Fruit fly (Drosophila melanogaster) whole organism, embryonic: ENCODE results near the gene CG34267.
A peak's percentile ranks its signal among the peaks of the same experiment; 100 is the strongest.

Experiments
- Atf6 ChIP-seq: fragments of 200-800 bp; sonication (Bioruptor generic); IDR thresholded peaks from 2 replicates; pipeline ENCODE4 v1.3.6; 2022; ENCODE audit warnings: missing biosample characterization, missing genetic modification characterization
- Blimp-1 ChIP-seq: fragments of 200-800 bp; sonication (Bioruptor generic); optimal IDR thresholded peaks from 3 replicates; lab custom pipeline; 2018; ENCODE audit warnings: missing biosample characterization, missing genetic modification characterization, mild to moderate bottlenecking, moderate library complexity, missing genetic modification reagents
- CG11085 ChIP-seq: fragments of 200-800 bp; sonication (Bioruptor generic); IDR thresholded peaks from 2 replicates; pipeline ENCODE4 v1.3.6; 2022; ENCODE audit warnings: missing biosample characterization, missing genetic modification characterization
- CG11723 ChIP-seq: fragments of 200-800 bp; sonication (Bioruptor generic); optimal IDR thresholded peaks from 2 replicates; lab custom pipeline; 2017; ENCODE audit warnings: missing biosample characterization, mild to moderate bottlenecking, missing genetic modification characterization
- CG12236 ChIP-seq: fragments of 200-800 bp; sonication (Bioruptor generic); optimal IDR thresholded peaks from 2 replicates; lab custom pipeline; 2016; ENCODE audit warnings: missing biosample characterization, missing genetic modification characterization
- CG16863 ChIP-seq: fragments of 200-800 bp; sonication (Bioruptor generic); optimal IDR thresholded peaks from 3 replicates; lab custom pipeline; 2016; ENCODE audit warnings: missing biosample characterization, missing genetic modification characterization
- CG17328 ChIP-seq: fragments of 200-800 bp; sonication (Bioruptor generic); IDR thresholded peaks from 2 replicates; pipeline ENCODE4 v1.3.6; 2022; ENCODE audit warnings: missing biosample characterization, missing genetic modification characterization
- CG31441 ChIP-seq: fragments of 200-800 bp; sonication (Bioruptor generic); IDR thresholded peaks from 2 replicates; pipeline ENCODE4 v1.3.6; 2022; ENCODE audit warnings: missing biosample characterization, missing genetic modification characterization
- CG32772 ChIP-seq: fragments of 200-800 bp; sonication (Bioruptor generic); IDR thresholded peaks from 2 replicates; pipeline ENCODE4 v1.3.6; 2022; ENCODE audit warnings: missing biosample characterization, missing genetic modification characterization
- CG3838 ChIP-seq: fragments of 200-800 bp; sonication (Bioruptor generic); optimal IDR thresholded peaks from 3 replicates; lab custom pipeline; 2016; ENCODE audit warnings: missing biosample characterization, missing genetic modification characterization
- CG42726 ChIP-seq: fragments of 200-800 bp; sonication (Bioruptor generic); IDR thresholded peaks from 2 replicates; pipeline ENCODE4 v1.3.6; 2022; ENCODE audit warnings: missing biosample characterization, missing genetic modification characterization; ENCODE audit not compliant: partially characterized antibody
- CG4360 ChIP-seq: fragments of 200-800 bp; sonication (Bioruptor generic); IDR thresholded peaks from 2 replicates; pipeline ENCODE4 v1.3.6; 2022; ENCODE audit warnings: missing biosample characterization, missing genetic modification characterization
- CG4707 ChIP-seq: fragments of 200-800 bp; sonication (Bioruptor generic); optimal IDR thresholded peaks from 2 replicates; lab custom pipeline; 2018; ENCODE audit warnings: missing biosample characterization, mild to moderate bottlenecking, missing genetic modification characterization, moderate library complexity
- CG6683 ChIP-seq: fragments of 200-800 bp; sonication (Bioruptor generic); optimal IDR thresholded peaks from 2 replicates; lab custom pipeline; 2017; ENCODE audit warnings: missing biosample characterization, mild to moderate bottlenecking, missing genetic modification characterization, missing genetic modification reagents
- CG7271 ChIP-seq: fragments of 200-800 bp; sonication (Bioruptor generic); optimal IDR thresholded peaks from 2 replicates; lab custom pipeline; 2018; ENCODE audit warnings: missing biosample characterization, mild to moderate bottlenecking, missing genetic modification characterization, moderate library complexity
- CG8089 ChIP-seq: fragments of 200-800 bp; sonication (Bioruptor generic); optimal IDR thresholded peaks from 3 replicates; lab custom pipeline; 2016; ENCODE audit warnings: missing biosample characterization, missing genetic modification characterization
- CkIIα-i1 ChIP-seq: fragments of 200-800 bp; sonication (Bioruptor generic); IDR thresholded peaks from 2 replicates; pipeline ENCODE4 v1.3.6; 2022; ENCODE audit warnings: missing biosample characterization, missing genetic modification characterization
- CoRest ChIP-seq: fragments of 200-800 bp; sonication (Bioruptor generic); optimal IDR thresholded peaks from 3 replicates; lab custom pipeline; 2018; ENCODE audit warnings: missing biosample characterization, mild to moderate bottlenecking, missing genetic modification characterization, moderate library complexity
- Dad ChIP-seq: fragments of 200-800 bp; sonication (Bioruptor generic); optimal IDR thresholded peaks from 3 replicates; lab custom pipeline; 2016; ENCODE audit warnings: missing biosample characterization, missing genetic modification characterization
- H2.0 ChIP-seq: fragments of 200-800 bp; sonication (Bioruptor generic); IDR thresholded peaks from 2 replicates; pipeline ENCODE4 v1.3.6; 2022; ENCODE audit warnings: missing biosample characterization, missing genetic modification characterization
- Meics ChIP-seq: fragments of 200-800 bp; sonication (Bioruptor generic); optimal IDR thresholded peaks from 2 replicates; lab custom pipeline; 2017; ENCODE audit warnings: missing biosample characterization, mild to moderate bottlenecking, missing genetic modification characterization
- Nf-YB ChIP-seq: fragments of 200-800 bp; sonication (Bioruptor generic); optimal IDR thresholded peaks from 3 replicates; lab custom pipeline; 2019; ENCODE audit warnings: missing biosample characterization, mild to moderate bottlenecking, missing genetic modification characterization, moderate library complexity
- Oli ChIP-seq: fragments of 200-800 bp; sonication (Bioruptor generic); optimal IDR thresholded peaks from 2 replicates; lab custom pipeline; 2018; ENCODE audit warnings: missing biosample characterization, mild to moderate bottlenecking, missing genetic modification characterization, moderate library complexity
- Pdp1 ChIP-seq, 2 experiments: fragments of 200-800 bp; sonication (Bioruptor generic); optimal IDR thresholded peaks; 3 replicates each; lab custom pipeline; 2016; ENCODE audit warnings: missing biosample characterization in 2 of 2, missing genetic modification characterization in 2 of 2, mild to moderate bottlenecking in 1 of 2, moderate library complexity in 1 of 2
- Ravus ChIP-seq: fragments of 200-800 bp; sonication (Bioruptor generic); IDR thresholded peaks from 2 replicates; pipeline ENCODE4 v1.3.6; 2022; ENCODE audit warnings: missing biosample characterization, missing genetic modification characterization
- Sin3A ChIP-seq: fragments of >200 bp; optimal IDR thresholded peaks from 2 replicates; lab custom pipeline; 2018
- Sox100B ChIP-seq: fragments of 200-800 bp; sonication (Bioruptor generic); optimal IDR thresholded peaks from 3 replicates; lab custom pipeline; 2018; ENCODE audit warnings: missing biosample characterization, mild to moderate bottlenecking, missing genetic modification characterization
- ab ChIP-seq: fragments of 200-800 bp; sonication (Bioruptor generic); optimal IDR thresholded peaks from 2 replicates; lab custom pipeline; 2016; ENCODE audit warnings: missing biosample characterization, missing genetic modification characterization
- crc ChIP-seq: fragments of 200-800 bp; sonication (Bioruptor generic); optimal IDR thresholded peaks from 2 replicates; lab custom pipeline; 2016; ENCODE audit warnings: missing biosample characterization, missing genetic modification characterization
- crp ChIP-seq, 2 experiments: fragments of 200-800 bp; sonication (Bioruptor generic); optimal IDR thresholded peaks; 2 replicates in 1 of 2; 3 replicates in 1 of 2; lab custom pipeline; 2017; ENCODE audit warnings: missing biosample characterization in 2 of 2, missing genetic modification characterization in 2 of 2, mild to moderate bottlenecking in 1 of 2, moderate library complexity in 1 of 2
- cwo ChIP-seq: fragments of 200-800 bp; sonication (Bioruptor generic); optimal IDR thresholded peaks from 3 replicates; lab custom pipeline; 2017; ENCODE audit warnings: missing biosample characterization, missing genetic modification characterization, mild to moderate bottlenecking, moderate library complexity, missing genetic modification reagents
- exex ChIP-seq: fragments of 200-800 bp; sonication (Bioruptor generic); optimal IDR thresholded peaks from 4 replicates; lab custom pipeline; 2018; ENCODE audit warnings: missing biosample characterization, mild to moderate bottlenecking, missing genetic modification characterization, moderate library complexity
- fd102C ChIP-seq: fragments of 200-800 bp; sonication (Bioruptor generic); optimal IDR thresholded peaks from 2 replicates; lab custom pipeline; 2018; ENCODE audit warnings: missing biosample characterization, mild to moderate bottlenecking, missing genetic modification characterization, moderate library complexity
- h ChIP-seq: fragments of >200 bp; optimal IDR thresholded peaks from 2 replicates; lab custom pipeline; 2017
- ham ChIP-seq: fragments of 200-800 bp; sonication (Bioruptor generic); IDR thresholded peaks from 2 replicates; pipeline ENCODE4 v1.3.6; 2022; ENCODE audit warnings: missing biosample characterization, missing genetic modification characterization
- her ChIP-seq: fragments of 200-800 bp; sonication (Bioruptor generic); optimal IDR thresholded peaks from 2 replicates; lab custom pipeline; 2016; ENCODE audit warnings: missing biosample characterization, missing genetic modification characterization
- nau ChIP-seq: fragments of 200-800 bp; sonication (Bioruptor generic); optimal IDR thresholded peaks from 3 replicates; lab custom pipeline; 2017; ENCODE audit warnings: missing biosample characterization, mild to moderate bottlenecking, missing genetic modification characterization, missing genetic modification reagents
- pfk ChIP-seq: fragments of 200-800 bp; sonication (Bioruptor generic); optimal IDR thresholded peaks from 2 replicates; lab custom pipeline; 2018; ENCODE audit warnings: missing biosample characterization, mild to moderate bottlenecking, missing genetic modification characterization, moderate library complexity
- pho ChIP-seq: fragments of 200-800 bp; sonication (Bioruptor generic); optimal IDR thresholded peaks from 2 replicates; lab custom pipeline; 2016; ENCODE audit warnings: missing biosample characterization, missing genetic modification characterization
- ranshi ChIP-seq: fragments of 200-800 bp; sonication (Bioruptor generic); IDR thresholded peaks from 2 replicates; pipeline ENCODE4 v1.3.6; 2022; ENCODE audit warnings: missing biosample characterization, missing genetic modification characterization
- repo ChIP-seq: fragments of 200-800 bp; sonication (Bioruptor generic); optimal IDR thresholded peaks from 2 replicates; lab custom pipeline; 2016; ENCODE audit warnings: missing biosample characterization, missing genetic modification characterization
- run ChIP-seq: fragments of 200-800 bp; sonication (Bioruptor generic); optimal IDR thresholded peaks from 3 replicates; lab custom pipeline; 2018; ENCODE audit warnings: missing biosample characterization, mild to moderate bottlenecking, missing genetic modification characterization
- scrt ChIP-seq: fragments of 200-800 bp; sonication (Bioruptor generic); optimal IDR thresholded peaks from 2 replicates; lab custom pipeline; 2018; ENCODE audit warnings: missing biosample characterization, mild to moderate bottlenecking, missing genetic modification characterization, moderate library complexity
- slou ChIP-seq: fragments of 200-800 bp; sonication (Bioruptor generic); optimal IDR thresholded peaks from 3 replicates; lab custom pipeline; 2016; ENCODE audit warnings: missing biosample characterization, missing genetic modification characterization
- slp2 ChIP-seq: fragments of 200-800 bp; sonication (Bioruptor generic); optimal IDR thresholded peaks from 2 replicates; lab custom pipeline; 2016; ENCODE audit warnings: missing biosample characterization, missing genetic modification characterization
- tna ChIP-seq: fragments of 200-800 bp; sonication (Bioruptor generic); IDR thresholded peaks from 2 replicates; pipeline ENCODE4 v1.3.6; 2022; ENCODE audit warnings: missing biosample characterization, missing genetic modification characterization; ENCODE audit not compliant: partially characterized antibody
- vfl ChIP-seq: fragments of 200-800 bp; sonication (Bioruptor generic); optimal IDR thresholded peaks from 2 replicates; lab custom pipeline; 2016; ENCODE audit warnings: missing biosample characterization, missing genetic modification characterization
- vvl ChIP-seq: fragments of 200-800 bp; sonication (Bioruptor generic); IDR thresholded peaks from 2 replicates; pipeline ENCODE4 v1.3.6; 2022; ENCODE audit warnings: missing biosample characterization, missing genetic modification characterization
- zf30C ChIP-seq: fragments of 200-800 bp; sonication (Bioruptor generic); optimal IDR thresholded peaks from 3 replicates; lab custom pipeline; 2018; ENCODE audit warnings: missing biosample characterization, mild to moderate bottlenecking, missing genetic modification characterization

Gene CG34267

dm6 chr3L:542863-543635 is 42.8 kb upstream of the CG34267 start, which contains the start of the genes Cypl and Hipk (continued):
- TF ChIP-seq CG7271 (tag; lab: Kevin White, UChicago) (no peak), exex (tag; lab: Kevin White, UChicago) (peak; percentile 52), Sox100B (no peak), Sin3A (lab: Kevin White, UChicago) (peak; percentile 62), run (tag; lab: Kevin White, UChicago) (no peak), CG11723 (GFP tag; lab: Kevin White, UChicago) (peak; percentile 27), slou (GFP tag; lab: Kevin White, UChicago) (no peak), crc (GFP tag; lab: Kevin White, UChicago) (no peak), CG6683 (GFP tag; lab: Kevin White, UChicago) (peak; percentile 35), CG8089 (GFP tag; lab: Kevin White, UChicago) (peak; percentile 27), CG4707 (GFP tag; lab: Kevin White, UChicago) (no peak), scrt (peak; percentile 51), Dad (GFP tag; lab: Kevin White, UChicago) (peak; percentile 42), CG32772 (GFP tag; lab: Robert Waterston, UW) (peak; percentile 54), Atf6 (GFP tag; lab: Robert Waterston, UW) (peak; percentile 44; the same call in 1 of the 2 replicates), CG16863 (GFP tag; lab: Kevin White, UChicago) (peak; percentile 18), vvl (GFP tag; lab: Robert Waterston, UW) (no peak), pfk (GFP tag; lab: Kevin White, UChicago) (no peak), CkIIα-i1 (no peak), CoRest (tag; lab: Kevin White, UChicago) (peak; percentile 11), CG11085 (GFP tag; lab: Robert Waterston, UW) (no peak), ranshi (GFP tag; lab: Robert Waterston, UW) (no peak), fd102C (GFP tag; lab: Kevin White, UChicago) (no peak), ab (GFP tag; lab: Kevin White, UChicago) (no peak), pho (peak; percentile 15), Meics (GFP tag; lab: Kevin White, UChicago) (peak; percentile 26), Ravus (GFP tag; lab: Robert Waterston, UW) (no peak), nau (GFP tag; lab: Kevin White, UChicago) (peak; percentile 32), CG3838 (GFP tag; lab: Kevin White, UChicago) (peak; percentile 33), h (lab: Kevin White, UChicago) (no peak), Oli (tag; lab: Kevin White, UChicago) (no peak), CG31441 (GFP tag; lab: Robert Waterston, UW) (0 out of 2 replicates have a peak, but pooled peaks have one; percentile 25), CG4360 (GFP tag; lab: Robert Waterston, UW) (0 out of 2 replicates have a peak, but pooled peaks have one; percentile 41), repo (GFP tag; lab: Kevin White, UChicago) (peak; percentile 45), her (GFP tag; lab: Kevin White, UChicago) (peak; percentile 16), vfl (GFP tag; lab: Kevin White, UChicago) (peak; percentile 46), slp2 (no peak), H2.0 (GFP tag; lab: Robert Waterston, UW) (no peak), Blimp-1 (no peak), cwo (GFP tag; lab: Kevin White, UChicago) (no peak), CG17328 (GFP tag; lab: Robert Waterston, UW) (0 out of 2 replicates have a peak, but pooled peaks have one; percentile 16), tna (GFP tag; lab: Robert Waterston, UW) (no peak), crp (GFP tag; optimal IDR thresholded peaks at IDR 0.05; lab: Kevin White, UChicago) (no peak), ham (GFP tag; lab: Robert Waterston, UW) (no peak), Nf-YB (GFP tag; lab: Kevin White, UChicago) (peak; percentile 37), CG42726 (GFP tag; lab: Robert Waterston, UW) (peak; percentile 28; the same call in 1 of the 2 replicates), CG12236 (GFP tag; lab: Kevin White, UChicago) (no peak), Pdp1 (GFP tag; optimal IDR thresholded peaks at IDR 0.05; lab: Kevin White, UChicago) (peak in 1 of 2 experiments; percentile 63), zf30C (no peak)
